Fruit fly (Drosophila melanogaster): ENCODE data around the gene CG16965.

CG16965 gene

DNA sequence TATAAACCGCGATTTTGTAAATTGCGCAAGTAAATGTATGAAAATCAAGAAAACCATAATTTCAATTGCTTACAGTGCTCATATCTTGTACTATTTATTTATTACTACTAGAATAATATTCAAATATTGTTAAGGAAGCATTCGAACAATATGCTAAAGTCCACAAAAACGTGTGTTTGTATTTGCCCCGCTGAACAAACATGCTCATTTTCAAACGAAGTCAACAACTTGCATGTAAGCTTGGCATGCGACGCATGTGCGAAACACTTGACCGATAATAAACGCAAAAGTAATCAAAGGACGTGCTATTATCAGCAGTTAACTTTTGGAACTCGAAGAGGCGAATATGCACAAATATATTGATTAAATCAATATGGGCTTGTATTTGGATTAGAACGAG lies 39.8 kb downstream of the CG16965 start:
- TF ChIP-seq Mnt (GFP tag; optimal IDR thresholded peaks at IDR 0.05) (peak; percentile 63), CG1620 (GFP tag; optimal IDR thresholded peaks at IDR 0.05) (peak; percentile 38), CG7045 (GFP tag; optimal IDR thresholded peaks at IDR 0.05) (peak; percentile 22), CG7101 (tag; optimal IDR thresholded peaks at IDR 0.05) (peak; percentile 79), pad (GFP tag; optimal IDR thresholded peaks at IDR 0.05) (no peak), cnc (optimal IDR thresholded peaks at IDR 0.05) (no peak), CG11617 (GFP tag; optimal IDR thresholded peaks at IDR 0.05) (peak; percentile 58), Crg-1 (GFP tag; optimal IDR thresholded peaks at IDR 0.05) (peak; percentile 77), kay (GFP tag; ENCODE audit: borderline replicate concordance) (peak; percentile 63), cic (GFP tag; optimal IDR thresholded peaks at IDR 0.05) (peak; percentile 1), ovo (GFP tag; optimal IDR thresholded peaks at IDR 0.05) (peak; percentile 66), Clk (GFP tag; optimal IDR thresholded peaks at IDR 0.05) (no peak), CG33017 (tag; optimal IDR thresholded peaks at IDR 0.05) (peak; percentile 8)

DNA sequence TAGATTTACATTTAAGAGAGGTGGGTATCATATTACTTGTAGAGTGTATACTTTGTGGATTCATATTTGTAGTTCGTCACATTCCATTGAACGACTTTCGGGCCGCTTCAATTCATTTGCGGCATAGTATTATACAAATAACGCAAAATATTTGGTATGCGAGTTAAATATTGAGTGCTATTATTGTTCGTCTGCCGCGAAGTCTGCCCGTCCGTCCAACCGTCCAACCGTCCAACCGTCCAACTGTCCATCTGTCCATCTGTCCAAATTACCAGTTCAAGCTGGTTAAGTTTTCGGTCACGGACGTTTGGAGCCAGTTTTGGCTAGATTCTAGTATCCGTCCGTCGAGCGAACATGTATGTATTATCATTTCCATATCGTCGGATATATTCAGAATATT lies 42.7 kb downstream of the CG16965 start:
- TF ChIP-seq Clk (GFP tag; optimal IDR thresholded peaks at IDR 0.05) (no peak), Crg-1 (GFP tag; optimal IDR thresholded peaks at IDR 0.05) (no peak), bab1 (GFP tag; optimal IDR thresholded peaks at IDR 0.05) (no peak), CG14711 (tag; optimal IDR thresholded peaks at IDR 0.05) (no peak), Mnt (GFP tag; optimal IDR thresholded peaks at IDR 0.05) (no peak), ovo (GFP tag; optimal IDR thresholded peaks at IDR 0.05) (no peak), CG33017 (tag; optimal IDR thresholded peaks at IDR 0.05) (no peak), cic (GFP tag; optimal IDR thresholded peaks at IDR 0.05) (no peak), tj (GFP tag; optimal IDR thresholded peaks at IDR 0.05) (no peak), Hr96 (GFP tag; optimal IDR thresholded peaks at IDR 0.05) (no peak), CG1620 (GFP tag; optimal IDR thresholded peaks at IDR 0.05) (no peak), pad (GFP tag; optimal IDR thresholded peaks at IDR 0.05) (no peak), cnc (optimal IDR thresholded peaks at IDR 0.05) (no peak), CG12768 (GFP tag; optimal IDR thresholded peaks at IDR 0.05) (no peak), CG5204 (GFP tag; optimal IDR thresholded peaks at IDR 0.05) (no peak), toe (GFP tag; optimal IDR thresholded peaks at IDR 0.05) (no peak), CG7045 (GFP tag; optimal IDR thresholded peaks at IDR 0.05) (no peak), CG11617 (GFP tag; optimal IDR thresholded peaks at IDR 0.05) (no peak), CG7101 (tag; optimal IDR thresholded peaks at IDR 0.05) (no peak), kay (GFP tag; ENCODE audit: borderline replicate concordance) (no peak)

DNA sequence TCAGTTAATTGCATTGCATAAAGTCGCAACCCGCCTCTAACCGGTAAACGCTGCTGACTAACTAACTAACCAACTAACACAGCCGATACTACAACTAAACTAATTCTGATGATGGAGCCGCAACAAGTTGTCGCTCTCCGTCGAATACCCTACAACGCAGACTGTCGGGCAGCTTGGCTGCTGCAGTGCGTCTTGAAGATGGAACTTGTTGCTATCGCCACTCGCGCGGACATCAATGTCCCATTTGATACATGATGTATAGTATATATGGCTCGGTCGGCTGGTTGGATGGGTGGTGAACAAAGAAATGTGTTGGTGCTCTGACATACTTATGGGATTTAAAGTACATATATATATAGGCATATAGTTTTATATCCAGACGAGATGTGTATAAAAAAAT lies 44.1 kb downstream of the CG16965 start:
- TF ChIP-seq ovo (GFP tag; optimal IDR thresholded peaks at IDR 0.05) (peak; percentile 12), kay (GFP tag; ENCODE audit: borderline replicate concordance) (peak; percentile 49), CG12768 (GFP tag; optimal IDR thresholded peaks at IDR 0.05) (peak; percentile 6), Mnt (GFP tag; optimal IDR thresholded peaks at IDR 0.05) (no peak)

DNA sequence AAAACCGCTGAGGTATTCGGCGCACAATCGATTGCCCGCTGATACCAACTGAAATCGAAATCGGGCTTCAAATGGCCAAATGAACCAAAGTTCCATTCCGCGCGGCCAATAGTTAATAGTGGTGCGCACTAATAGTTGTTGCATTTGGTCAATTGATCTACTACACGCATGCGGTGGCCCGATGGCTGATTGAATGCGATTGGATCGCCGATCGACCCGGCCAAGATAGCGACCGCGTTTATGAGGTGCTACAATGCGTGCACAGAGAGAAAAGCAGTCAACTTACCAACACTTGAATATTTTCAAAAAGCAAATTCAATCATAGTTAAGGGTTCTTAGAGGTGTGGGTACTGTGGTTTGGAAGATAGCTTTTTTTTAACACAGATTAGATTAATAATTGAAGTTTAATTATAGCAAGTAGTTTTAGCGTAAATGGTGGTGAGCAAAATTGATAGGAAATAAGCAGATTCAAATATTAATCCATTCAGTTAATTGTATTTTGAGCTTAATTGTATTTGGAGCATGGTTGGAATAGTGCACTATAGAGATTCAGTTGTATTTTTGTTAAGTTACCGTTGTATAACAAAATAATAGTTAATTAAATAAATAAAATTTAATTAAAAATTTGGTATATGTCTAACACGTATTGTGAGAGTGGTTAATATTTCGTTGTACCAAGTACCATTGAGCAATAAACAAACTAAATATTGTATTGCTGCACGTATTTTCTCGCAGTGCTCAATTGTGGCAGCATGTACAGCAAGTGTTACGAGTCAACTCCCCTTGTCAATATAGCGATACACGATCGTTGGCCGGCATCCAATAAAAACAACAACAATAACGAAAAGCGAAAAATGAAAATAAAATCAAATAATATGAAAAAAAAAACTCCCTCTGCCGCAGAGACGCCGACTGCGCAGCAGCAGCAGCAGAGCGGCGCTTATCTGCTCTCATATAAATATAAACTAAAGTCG lies 45.4 kb downstream of the CG16965 start:
- TF ChIP-seq Mnt (GFP tag; optimal IDR thresholded peaks at IDR 0.05) (no peak), toe (GFP tag; optimal IDR thresholded peaks at IDR 0.05) (no peak), Hr96 (GFP tag; optimal IDR thresholded peaks at IDR 0.05) (no peak), CG7101 (tag; optimal IDR thresholded peaks at IDR 0.05) (no peak), CG5204 (GFP tag; optimal IDR thresholded peaks at IDR 0.05) (peak; percentile 39), CG11617 (GFP tag; optimal IDR thresholded peaks at IDR 0.05) (peak; percentile 46), cic (GFP tag; optimal IDR thresholded peaks at IDR 0.05) (peak; percentile 3)

DNA sequence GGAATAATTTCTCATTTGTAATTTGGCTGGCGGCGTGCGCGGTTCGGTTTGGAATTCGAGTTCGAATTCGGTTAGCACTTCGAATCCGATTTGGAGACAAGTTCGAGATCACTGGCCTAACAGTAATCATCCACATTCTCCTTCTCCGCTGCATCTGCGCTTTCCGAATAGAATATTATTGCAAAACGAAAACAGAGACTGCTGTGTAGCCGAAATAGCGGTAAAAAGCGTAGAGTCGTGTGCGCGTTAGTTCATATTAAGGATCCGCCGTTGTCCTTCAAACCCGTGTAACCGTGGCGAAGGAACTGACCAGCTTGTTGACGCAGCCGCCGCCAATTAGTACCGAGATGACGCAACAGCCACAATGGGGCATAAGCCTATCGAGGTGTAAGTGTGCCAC lies 46.0 kb downstream of the CG16965 start, which contains the start of gene dmGlut:
dmGlut (plus strand) TSS at position 4 of the 400 bp plus-strand sequence.
- TF ChIP-seq Clk (GFP tag; optimal IDR thresholded peaks at IDR 0.05) (no peak), Crg-1 (GFP tag; optimal IDR thresholded peaks at IDR 0.05) (no peak), pad (GFP tag; optimal IDR thresholded peaks at IDR 0.05) (peak; percentile 93), bab1 (GFP tag; optimal IDR thresholded peaks at IDR 0.05) (no peak), CG7045 (GFP tag; optimal IDR thresholded peaks at IDR 0.05) (no peak), CG1620 (GFP tag; optimal IDR thresholded peaks at IDR 0.05) (no peak), CG33017 (tag; optimal IDR thresholded peaks at IDR 0.05) (no peak), tj (GFP tag; optimal IDR thresholded peaks at IDR 0.05) (no peak), kay (GFP tag; ENCODE audit: borderline replicate concordance) (no peak)

DNA sequence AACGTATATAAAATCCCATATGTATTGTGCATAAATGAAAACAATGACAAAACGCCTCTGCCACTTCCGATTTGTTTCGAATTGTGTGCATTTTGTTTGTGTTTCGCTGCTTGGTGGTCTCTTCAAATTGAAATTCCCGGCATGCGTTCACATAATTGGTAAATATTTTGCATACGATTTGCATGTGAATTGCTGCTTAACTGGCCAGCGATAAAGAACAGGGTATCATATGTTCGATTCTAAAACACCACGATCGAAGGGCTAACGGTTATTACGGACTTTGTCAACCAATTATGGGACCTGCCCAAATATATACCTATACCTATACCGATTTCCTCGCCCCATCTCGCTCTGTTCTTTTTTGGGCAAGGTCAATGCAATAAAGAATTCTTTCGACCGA lies 46.7 kb downstream of the CG16965 start:
- no peak for TF ChIP-seq bab1 (GFP tag; optimal IDR thresholded peaks at IDR 0.05)
- TF ChIP-seq cic (GFP tag; optimal IDR thresholded peaks at IDR 0.05), result no peak
- no peak for TF ChIP-seq Crg-1 (GFP tag; optimal IDR thresholded peaks at IDR 0.05)
- TF ChIP-seq pad (GFP tag; optimal IDR thresholded peaks at IDR 0.05), result no peak
- TF ChIP-seq CG5204 (GFP tag; optimal IDR thresholded peaks at IDR 0.05), result no peak

DNA sequence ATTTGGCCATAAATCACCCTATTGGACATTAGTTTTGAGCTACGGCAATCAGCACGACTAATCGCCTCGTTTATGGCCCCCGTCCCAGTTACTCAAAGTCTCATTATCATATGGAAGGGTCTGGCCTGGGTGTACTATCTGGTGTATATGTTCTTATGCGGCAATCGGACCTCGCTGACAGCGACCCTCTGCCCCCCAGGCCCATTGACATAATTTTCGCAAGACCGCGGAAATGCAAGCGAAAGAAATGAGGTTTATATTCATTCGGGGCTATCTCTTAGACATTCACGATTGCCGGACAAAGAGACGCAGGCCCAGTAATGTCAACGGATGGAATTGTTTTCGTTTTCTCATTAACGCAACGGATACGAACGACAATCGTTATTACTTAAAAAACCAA lies 47.4 kb downstream of the CG16965 start:
- TF ChIP-seq CG7101 (tag; optimal IDR thresholded peaks at IDR 0.05), result no peak
- no peak for TF ChIP-seq kay (GFP tag; ENCODE audit: borderline replicate concordance)
- TF ChIP-seq Mnt (GFP tag; optimal IDR thresholded peaks at IDR 0.05), result no peak
- TF ChIP-seq Hr96 (GFP tag; optimal IDR thresholded peaks at IDR 0.05), result no peak
- no peak for TF ChIP-seq CG11617 (GFP tag; optimal IDR thresholded peaks at IDR 0.05)
- no peak for TF ChIP-seq CG1620 (GFP tag; optimal IDR thresholded peaks at IDR 0.05)
- no peak for TF ChIP-seq CG33017 (tag; optimal IDR thresholded peaks at IDR 0.05)
- TF ChIP-seq ovo (GFP tag; optimal IDR thresholded peaks at IDR 0.05), result no peak
- no peak for TF ChIP-seq cnc (optimal IDR thresholded peaks at IDR 0.05)
